Fruit fly (Drosophila melanogaster) whole organism, embryonic: ENCODE results near the gene plum.

Source experiments
- Awh ChIP-seq: fragments of 200-800 bp; sonication (Bioruptor generic); IDR thresholded peaks from 2 replicates; pipeline ENCODE4, ENCODE4 v1.3.6; 2022; ENCODE audit warnings: missing biosample characterization, missing genetic modification characterization
- CG1024 ChIP-seq: fragments of 200-800 bp; sonication (Bioruptor generic); IDR thresholded peaks from 2 replicates; pipeline ENCODE4 v1.3.6; 2022; ENCODE audit warnings: missing biosample characterization, missing genetic modification characterization
- CG10462 ChIP-seq: fragments of 200-800 bp; sonication (Bioruptor generic); optimal IDR thresholded peaks from 2 replicates; lab custom pipeline; 2016; ENCODE audit warnings: missing biosample characterization, missing genetic modification characterization
- CG12104 ChIP-seq: fragments of 200-800 bp; sonication (Bioruptor generic); optimal IDR thresholded peaks from 3 replicates; lab custom pipeline; 2016; ENCODE audit warnings: missing biosample characterization, missing genetic modification characterization
- CG15269 ChIP-seq: fragments of 200-800 bp; sonication (Bioruptor generic); optimal IDR thresholded peaks from 2 replicates; lab custom pipeline; 2018; ENCODE audit warnings: missing biosample characterization, mild to moderate bottlenecking, missing genetic modification characterization, moderate library complexity
- CG30431 ChIP-seq: fragments of 200-800 bp; sonication (Bioruptor generic); optimal IDR thresholded peaks from 2 replicates; lab custom pipeline; 2017; ENCODE audit warnings: missing biosample characterization, missing genetic modification characterization
- CG32532 ChIP-seq: fragments of 200-800 bp; sonication (Bioruptor generic); IDR thresholded peaks from 2 replicates; pipeline ENCODE4 v1.3.6; 2022; ENCODE audit warnings: missing biosample characterization, missing genetic modification characterization
- CG4360 ChIP-seq: fragments of 200-800 bp; sonication (Bioruptor generic); IDR thresholded peaks from 2 replicates; pipeline ENCODE4 v1.3.6; 2022; ENCODE audit warnings: missing biosample characterization, missing genetic modification characterization
- CG5180 ChIP-seq: fragments of 200-800 bp; sonication (Bioruptor generic); optimal IDR thresholded peaks from 3 replicates; lab custom pipeline; 2017; ENCODE audit warnings: missing biosample characterization, missing genetic modification characterization, mild to moderate bottlenecking, moderate library complexity, missing genetic modification reagents
- CG5953 ChIP-seq: fragments of 200-800 bp; sonication (Bioruptor generic); IDR thresholded peaks from 2 replicates; pipeline ENCODE4 v1.3.6; 2022; ENCODE audit warnings: missing biosample characterization, missing genetic modification characterization
- CG6791 ChIP-seq: fragments of 200-800 bp; sonication (Bioruptor generic); IDR thresholded peaks from 3 replicates; pipeline ENCODE4 v1.3.6; 2022; ENCODE audit warnings: missing biosample characterization, missing genetic modification characterization; ENCODE audit not compliant: partially characterized antibody
- CG8290 ChIP-seq, 3 experiments: fragments of 200-800 bp; sonication (Bioruptor generic); optimal IDR thresholded peaks; 2 replicates each; lab custom pipeline; 2016 to 2019; ENCODE audit warnings: missing biosample characterization in 3 of 3, missing genetic modification characterization in 3 of 3, mild to moderate bottlenecking in 2 of 3, moderate library complexity in 1 of 3
- CG9797 ChIP-seq: fragments of 200-800 bp; sonication (Bioruptor generic); optimal IDR thresholded peaks from 3 replicates; lab custom pipeline; 2018; ENCODE audit warnings: missing biosample characterization, mild to moderate bottlenecking, missing genetic modification characterization
- CHES-1-like ChIP-seq: fragments of 200-800 bp; sonication (Bioruptor generic); optimal IDR thresholded peaks from 2 replicates; lab custom pipeline; 2016; ENCODE audit warnings: missing biosample characterization, missing genetic modification characterization
- CkIIα-i1 ChIP-seq: fragments of 200-800 bp; sonication (Bioruptor generic); IDR thresholded peaks from 2 replicates; pipeline ENCODE4 v1.3.6; 2022; ENCODE audit warnings: missing biosample characterization, missing genetic modification characterization
- D19B ChIP-seq: fragments of 200-800 bp; sonication (Bioruptor generic); optimal IDR thresholded peaks from 2 replicates; lab custom pipeline; 2017; ENCODE audit warnings: missing biosample characterization, mild to moderate bottlenecking, missing genetic modification characterization
- Doc2 ChIP-seq: fragments of 200-800 bp; sonication (Bioruptor generic); IDR thresholded peaks from 2 replicates; pipeline ENCODE4 v1.3.6; 2022; ENCODE audit warnings: missing biosample characterization, missing genetic modification characterization
- Ets65A ChIP-seq: fragments of 200-800 bp; sonication (Bioruptor generic); peaks from one replicate; lab custom pipeline; 2016; ENCODE audit warnings: missing biosample characterization, missing genetic modification characterization
- Hr51 ChIP-seq, 2 experiments: fragments of 200-800 bp; sonication (Bioruptor generic); optimal IDR thresholded peaks; 2 replicates in 1 of 2; 3 replicates in 1 of 2; lab custom pipeline; 2016 to 2018; ENCODE audit warnings: missing biosample characterization in 2 of 2, missing genetic modification characterization in 2 of 2, mild to moderate bottlenecking in 1 of 2, moderate library complexity in 1 of 2
- Lhr ChIP-seq: fragments of 200-800 bp; sonication (Bioruptor generic); optimal IDR thresholded peaks from 3 replicates; lab custom pipeline; 2017; ENCODE audit warnings: mild to moderate bottlenecking, missing biosample characterization, missing genetic modification reagents, missing genetic modification characterization
- MESR4 ChIP-seq: fragments of 200-800 bp; sonication (Bioruptor generic); optimal IDR thresholded peaks from 2 replicates; lab custom pipeline; 2018; ENCODE audit warnings: missing biosample characterization, mild to moderate bottlenecking, missing genetic modification characterization, moderate library complexity
- Med ChIP-seq: fragments of 200-800 bp; sonication (Bioruptor generic); peaks from one replicate; lab custom pipeline; 2016; ENCODE audit warnings: missing biosample characterization, missing genetic modification characterization, mild to moderate bottlenecking, inconsistent platforms, moderate library complexity
- Nf-YC ChIP-seq: fragments of 200-800 bp; optimal IDR thresholded peaks from 3 replicates; lab custom pipeline; 2019; ENCODE audit warnings: missing biosample characterization, mild to moderate bottlenecking, missing genetic modification characterization, moderate library complexity
- Oli ChIP-seq: fragments of 200-800 bp; sonication (Bioruptor generic); optimal IDR thresholded peaks from 2 replicates; lab custom pipeline; 2018; ENCODE audit warnings: missing biosample characterization, mild to moderate bottlenecking, missing genetic modification characterization, moderate library complexity
- Side ChIP-seq: fragments of 200-800 bp; sonication (Bioruptor generic); optimal IDR thresholded peaks from 2 replicates; lab custom pipeline; 2016; ENCODE audit warnings: missing biosample characterization, missing genetic modification characterization
- Sin3A ChIP-seq: fragments of >200 bp; optimal IDR thresholded peaks from 2 replicates; lab custom pipeline; 2018
- Sox102F ChIP-seq: fragments of 200-800 bp; sonication (Bioruptor generic); optimal IDR thresholded peaks from 2 replicates; lab custom pipeline; 2018; ENCODE audit warnings: missing biosample characterization, mild to moderate bottlenecking, missing genetic modification characterization, moderate library complexity
- abd-A ChIP-seq: fragments of 200-800 bp; sonication (Bioruptor generic); optimal IDR thresholded peaks from 3 replicates; lab custom pipeline; 2019; ENCODE audit warnings: missing biosample characterization, mild to moderate bottlenecking, missing genetic modification characterization, moderate library complexity
- ase ChIP-seq: fragments of 200-800 bp; sonication (Bioruptor generic); IDR thresholded peaks from 3 replicates; pipeline ENCODE4 v1.3.6; 2022; ENCODE audit warnings: missing biosample characterization, missing genetic modification characterization
- caup ChIP-seq: fragments of 200-800 bp; sonication (Bioruptor generic); optimal IDR thresholded peaks from 3 replicates; lab custom pipeline; 2017; ENCODE audit warnings: missing biosample characterization, mild to moderate bottlenecking, missing genetic modification characterization, moderate library complexity; ENCODE audit not compliant: severe bottlenecking
- chinmo ChIP-seq: fragments of 200-800 bp; sonication (Bioruptor generic); IDR thresholded peaks from 4 replicates; pipeline ENCODE4 v1.3.6; 2022; ENCODE audit warnings: missing biosample characterization, missing genetic modification characterization; ENCODE audit not compliant: partially characterized antibody
- ci ChIP-seq: fragments of 200-800 bp; sonication (Bioruptor generic); IDR thresholded peaks from 3 replicates; pipeline ENCODE4 v1.3.6; 2022; ENCODE audit warnings: missing biosample characterization, missing genetic modification characterization
- crp ChIP-seq, 2 experiments: fragments of 200-800 bp; sonication (Bioruptor generic); optimal IDR thresholded peaks; 2 replicates in 1 of 2; 3 replicates in 1 of 2; lab custom pipeline; 2017; ENCODE audit warnings: missing biosample characterization in 2 of 2, missing genetic modification characterization in 2 of 2, mild to moderate bottlenecking in 1 of 2, moderate library complexity in 1 of 2
- emc ChIP-seq: fragments of 200-800 bp; sonication (Bioruptor generic); optimal IDR thresholded peaks from 2 replicates; lab custom pipeline; 2016; ENCODE audit warnings: missing biosample characterization, missing genetic modification characterization
- eyg ChIP-seq: fragments of 200-800 bp; sonication (Bioruptor generic); optimal IDR thresholded peaks from 3 replicates; lab custom pipeline; 2016; ENCODE audit warnings: missing biosample characterization, missing genetic modification characterization
- gce ChIP-seq: fragments of 200-800 bp; sonication (Bioruptor generic); IDR thresholded peaks from 3 replicates; pipeline ENCODE4 v1.3.6; 2022; ENCODE audit warnings: missing biosample characterization, missing genetic modification characterization
- grn ChIP-seq: fragments of 200-800 bp; sonication (Bioruptor generic); optimal IDR thresholded peaks from 3 replicates; lab custom pipeline; 2017; ENCODE audit warnings: missing biosample characterization, missing genetic modification characterization
- mirr ChIP-seq: fragments of 200-800 bp; sonication (Bioruptor generic); optimal IDR thresholded peaks from 3 replicates; lab custom pipeline; 2018; ENCODE audit warnings: missing biosample characterization, mild to moderate bottlenecking, missing genetic modification characterization
- nmo ChIP-seq: fragments of 200-800 bp; sonication (Bioruptor generic); optimal IDR thresholded peaks from 2 replicates; lab custom pipeline; 2018; ENCODE audit warnings: missing biosample characterization, mild to moderate bottlenecking, missing genetic modification characterization, moderate library complexity
- repo ChIP-seq: fragments of 200-800 bp; sonication (Bioruptor generic); optimal IDR thresholded peaks from 2 replicates; lab custom pipeline; 2016; ENCODE audit warnings: missing biosample characterization, missing genetic modification characterization
- shn ChIP-seq: fragments of 200-800 bp; sonication (Bioruptor generic); optimal IDR thresholded peaks from 3 replicates; lab custom pipeline; 2016; ENCODE audit warnings: missing biosample characterization, missing genetic modification characterization
- so ChIP-seq: fragments of 200-800 bp; sonication (Bioruptor generic); IDR thresholded peaks from 3 replicates; pipeline ENCODE4 v1.3.6; 2022; ENCODE audit warnings: missing biosample characterization, missing genetic modification characterization
- sqz ChIP-seq: fragments of 200-800 bp; sonication (Bioruptor generic); optimal IDR thresholded peaks from 3 replicates; lab custom pipeline; 2018; ENCODE audit warnings: missing biosample characterization, mild to moderate bottlenecking, missing genetic modification characterization
- stc ChIP-seq: fragments of 200-800 bp; sonication (Bioruptor generic); IDR thresholded peaks from 2 replicates; pipeline ENCODE4 v1.3.6; 2022; ENCODE audit warnings: missing biosample characterization, missing genetic modification characterization
- unpg ChIP-seq: fragments of 200-800 bp; sonication (Bioruptor generic); optimal IDR thresholded peaks from 3 replicates; lab custom pipeline; 2018; ENCODE audit warnings: missing biosample characterization, mild to moderate bottlenecking, missing genetic modification characterization, moderate library complexity
- wek ChIP-seq: fragments of 200-800 bp; sonication (Bioruptor generic); optimal IDR thresholded peaks from 3 replicates; lab custom pipeline; 2018; ENCODE audit warnings: missing biosample characterization, mild to moderate bottlenecking, missing genetic modification characterization, moderate library complexity

plum gene

DNA sequence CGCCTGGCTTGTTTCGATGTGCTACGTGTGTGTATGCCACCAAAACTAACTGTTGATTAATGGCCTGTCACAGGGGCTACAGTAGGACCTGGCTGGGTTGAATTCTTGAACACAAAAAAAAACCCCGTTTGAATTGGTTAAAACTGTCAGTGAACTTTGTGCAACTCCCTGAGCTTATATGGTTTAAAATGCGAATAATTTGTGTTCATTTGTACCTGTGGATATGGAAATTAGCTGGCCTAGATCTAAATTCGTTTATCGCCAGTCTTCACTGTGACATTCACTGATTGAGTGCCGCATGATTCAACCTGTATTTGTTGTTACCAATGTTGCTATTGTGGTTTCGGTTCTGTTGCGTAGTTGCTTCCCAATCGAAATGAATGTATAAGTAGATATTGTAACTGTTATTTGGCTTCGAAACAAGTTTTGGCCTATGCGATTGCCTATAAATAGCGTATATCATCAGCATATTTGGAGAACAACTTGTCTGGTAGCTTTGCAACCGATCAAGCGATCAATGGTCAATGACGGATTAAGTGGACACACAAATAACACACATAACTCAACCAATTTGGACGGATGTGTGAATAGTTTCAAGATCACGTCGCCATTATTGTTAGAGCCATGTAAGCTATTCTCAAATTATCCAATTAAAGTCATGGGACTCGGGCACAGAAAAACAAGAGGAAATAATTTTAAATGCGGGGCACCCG lies 22.7 kb upstream of the plum start (continued):
- TF ChIP-seq CHES-1-like (GFP tag; lab: Kevin White, UChicago) (peak; percentile 83), MESR4 (GFP tag; lab: Kevin White, UChicago) (no peak), CG30431 (peak; percentile 44), repo (GFP tag; lab: Kevin White, UChicago) (peak; percentile 25), Doc2 (GFP tag; lab: Robert Waterston, UW) (0 out of 2 replicates have a peak, but pooled peaks have one; percentile 35), Nf-YC (tag; lab: Kevin White, UChicago) (peak; percentile 39), CkIIα-i1 (GFP tag; lab: Robert Waterston, UW) (peak; percentile 45; the same call in 1 of the 2 replicates), Oli (tag; lab: Kevin White, UChicago) (peak; percentile 80), Awh (peak; percentile 62), Lhr (GFP tag; lab: Kevin White, UChicago) (no peak), stc (GFP tag; lab: Robert Waterston, UW) (peak; percentile 77), Hr51 (GFP tag; optimal IDR thresholded peaks at IDR 0.05; lab: Kevin White, UChicago) (peak; percentile 38 to 81), ase (peak; percentile 45; the same call in 1 of the 3 replicates), unpg (GFP tag; lab: Kevin White, UChicago) (peak; percentile 82), eyg (GFP tag; lab: Kevin White, UChicago) (no peak), gce (GFP tag; lab: Robert Waterston, UW) (no peak), CG5953 (GFP tag; lab: Robert Waterston, UW) (0 out of 2 replicates have a peak, but pooled peaks have one; percentile 30)

DNA sequence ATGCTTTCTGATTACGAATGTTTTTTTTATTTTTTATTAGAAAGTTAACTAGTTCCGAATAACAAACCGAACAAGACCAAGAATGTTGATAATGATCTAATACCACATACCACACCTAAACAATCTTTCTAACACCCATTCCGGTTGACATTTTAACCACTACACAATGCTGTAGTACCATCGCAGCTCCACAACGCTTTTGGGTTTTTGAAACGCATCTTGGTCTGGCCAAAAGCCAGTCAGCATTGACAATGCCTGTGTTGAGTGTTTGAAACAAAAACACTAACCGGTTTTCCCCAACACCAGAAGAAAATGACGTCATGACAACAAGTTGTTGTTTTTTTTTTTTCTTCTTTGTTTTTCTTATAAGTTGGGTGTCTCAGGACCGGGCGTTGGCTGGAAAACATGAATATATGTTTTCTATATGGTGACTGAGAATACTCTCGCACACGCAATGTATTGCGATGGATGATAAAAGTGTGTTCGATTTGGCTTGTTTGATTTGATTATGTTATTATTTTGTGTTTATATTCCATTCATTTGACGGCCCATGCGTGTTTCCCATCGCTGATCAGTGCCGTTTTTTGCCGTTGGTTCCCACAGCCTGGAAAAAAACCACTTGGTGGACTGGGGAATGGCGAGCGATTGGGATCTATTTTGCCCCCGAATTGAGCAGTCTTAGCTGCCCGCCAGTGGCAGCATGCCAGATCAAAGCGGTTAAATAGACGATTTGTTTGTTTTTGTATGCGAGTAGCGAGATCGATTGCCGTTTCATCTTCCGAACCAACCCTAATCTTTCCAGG lies 21.7 kb upstream of the plum start:
- TF ChIP-seq CG6791 (GFP tag; lab: Robert Waterston, UW) (0 out of 3 replicates have a peak, but pooled peaks have one; percentile 8), ci (0 out of 3 replicates have a peak, but pooled peaks have one; percentile 5), Ets65A (peak; percentile 60), CG8290 (GFP tag; optimal IDR thresholded peaks at IDR 0.05; lab: Kevin White, UChicago) (no peak), CG8290 (tag; optimal IDR thresholded peaks at IDR 0.05; lab: Kevin White, UChicago) (peak in 1 of 2 experiments; percentile 65), abd-A (tag; lab: Kevin White, UChicago) (peak; percentile 81), CG9797 (GFP tag; lab: Kevin White, UChicago) (no peak), grn (GFP tag; lab: Kevin White, UChicago) (peak; percentile 65), Med (GFP tag; lab: Kevin White, UChicago) (peak; percentile 66), CG32532 (GFP tag; lab: Robert Waterston, UW) (0 out of 2 replicates have a peak, but pooled peaks have one; percentile 10), Side (GFP tag; lab: Kevin White, UChicago) (no peak), crp (GFP tag; optimal IDR thresholded peaks at IDR 0.05; lab: Kevin White, UChicago) (no peak), emc (no peak), so (GFP tag; lab: Robert Waterston, UW) (no peak), wek (GFP tag; lab: Kevin White, UChicago) (peak; percentile 6), CG4360 (GFP tag; lab: Robert Waterston, UW) (0 out of 2 replicates have a peak, but pooled peaks have one; percentile 17), mirr (GFP tag; lab: Kevin White, UChicago) (peak; percentile 27), sqz (peak; percentile 77), Sin3A (lab: Kevin White, UChicago) (no peak), shn (GFP tag; lab: Kevin White, UChicago) (no peak), CG15269 (peak; percentile 45), CG5180 (GFP tag; lab: Kevin White, UChicago) (peak; percentile 1), CG10462 (no peak), caup (GFP tag; lab: Kevin White, UChicago) (peak; percentile 1), nmo (GFP tag; lab: Kevin White, UChicago) (no peak), CG1024 (GFP tag; lab: Robert Waterston, UW) (no peak), Sox102F (no peak), CG12104 (no peak), D19B (GFP tag; lab: Kevin White, UChicago) (no peak), chinmo (GFP tag; lab: Robert Waterston, UW) (peak; percentile 95; the same call in 3 of the 4 replicates)
